Fruit fly (Drosophila melanogaster): ENCODE results near the gene CG8813.

Gene CG8813

dm6 chr2L:2897024-2897549 lies 27.6 kb downstream of the CG8813 start (continued):
- TF ChIP-seq tap (tag; optimal IDR thresholded peaks at IDR 0.05) (no peak), CG17385 (GFP tag; optimal IDR thresholded peaks at IDR 0.05) (peak; percentile 74), CG1024 (GFP tag; IDR thresholded peaks at IDR 0.05) (peak; percentile 81), CG10431 (GFP tag; optimal IDR thresholded peaks at IDR 0.05) (no peak), CG14710 (tag; optimal IDR thresholded peaks at IDR 0.05) (peak; percentile 58), Poxn (GFP tag; IDR thresholded peaks at IDR 0.05) (no peak), CG6654 (GFP tag; optimal IDR thresholded peaks at IDR 0.05) (peak; percentile 62), CG10321 (GFP tag; IDR thresholded peaks at IDR 0.05) (peak; percentile 45; the same call in 1 of the 2 replicates), Nf-YB (GFP tag; optimal IDR thresholded peaks at IDR 0.05) (peak; percentile 32), Atf-2 (GFP tag; optimal IDR thresholded peaks at IDR 0.05) (peak; percentile 88), CG14050 (GFP tag; IDR thresholded peaks at IDR 0.05) (peak; percentile 80), CG32532 (GFP tag; IDR thresholded peaks at IDR 0.05) (peak; percentile 49; the same call in 1 of the 2 replicates), CG2116 (GFP tag; optimal IDR thresholded peaks at IDR 0.05) (peak; percentile 43), CG13287 (GFP tag; IDR thresholded peaks at IDR 0.05; ENCODE audit: partially characterized antibody) (no peak), dimm (GFP tag; IDR thresholded peaks at IDR 0.05) (0 out of 2 replicates have a peak, but pooled peaks have one; percentile 34), slou (GFP tag; optimal IDR thresholded peaks at IDR 0.05) (peak; percentile 85), pnt (GFP tag; optimal IDR thresholded peaks at IDR 0.05) (peak; percentile 92), Ptx1 (GFP tag; IDR thresholded peaks at IDR 0.05) (peak; percentile 90), CG4424 (GFP tag; optimal IDR thresholded peaks at IDR 0.05) (peak; percentile 83), seq (GFP tag; IDR thresholded peaks at IDR 0.05) (peak; percentile 66; the same call in 1 of the 2 replicates), CG16863 (GFP tag; optimal IDR thresholded peaks at IDR 0.05) (peak; percentile 86), Dek (tag; optimal IDR thresholded peaks at IDR 0.05) (peak; percentile 50), CG9797 (GFP tag; optimal IDR thresholded peaks at IDR 0.05) (no peak), CG2678 (tag; optimal IDR thresholded peaks at IDR 0.05) (peak; percentile 76), ci (GFP tag; IDR thresholded peaks at IDR 0.05) (peak; percentile 93), E2f2 (GFP tag; IDR thresholded peaks at IDR 0.05) (peak; percentile 66), Mad (GFP tag; optimal IDR thresholded peaks at IDR 0.05) (peak; percentile 81), Spps (tag; optimal IDR thresholded peaks at IDR 0.05) (peak; percentile 7), CG6683 (GFP tag; optimal IDR thresholded peaks at IDR 0.05) (peak; percentile 38), CrebB (tag; optimal IDR thresholded peaks at IDR 0.05) (no peak), CG8089 (GFP tag; optimal IDR thresholded peaks at IDR 0.05) (peak; percentile 88), CG6689 (GFP tag; IDR thresholded peaks at IDR 0.05) (peak; percentile 86), bsh (GFP tag; optimal IDR thresholded peaks at IDR 0.05) (peak; percentile 6 to 89), CG31224 (GFP tag; IDR thresholded peaks at IDR 0.05) (peak; percentile 69), ara (GFP tag; IDR thresholded peaks at IDR 0.05) (peak; percentile 77), grn (GFP tag; optimal IDR thresholded peaks at IDR 0.05) (peak; percentile 35), CG17568 (GFP tag; optimal IDR thresholded peaks at IDR 0.05) (peak; percentile 57), crc (GFP tag; optimal IDR thresholded peaks at IDR 0.05) (peak; percentile 65), unpg (GFP tag; optimal IDR thresholded peaks at IDR 0.05) (peak; percentile 77), CG34376 (GFP tag; optimal IDR thresholded peaks at IDR 0.05) (peak; percentile 4), CG14965 (GFP tag; optimal IDR thresholded peaks at IDR 0.05; ENCODE audit: borderline replicate concordance) (peak; percentile 9), emc (GFP tag; optimal IDR thresholded peaks at IDR 0.05) (peak; percentile 64), CG15696 (tag; optimal IDR thresholded peaks at IDR 0.05) (peak; percentile 36), CG11456 (GFP tag; IDR thresholded peaks at IDR 0.05) (peak; percentile 80), CG4404 (GFP tag; IDR thresholded peaks at IDR 0.05) (peak; percentile 60), gro (GFP tag; optimal IDR thresholded peaks at IDR 0.05) (peak; percentile 58), E2f1 (GFP tag; IDR thresholded peaks at IDR 0.05) (peak; percentile 84), CG11695 (GFP tag; IDR thresholded peaks at IDR 0.05) (peak; percentile 71), chinmo (GFP tag; IDR thresholded peaks at IDR 0.05; ENCODE audit: partially characterized antibody) (0 out of 4 replicates have a peak, but pooled peaks have one; percentile 41), gfzf (GFP tag; optimal IDR thresholded peaks at IDR 0.05) (no peak)
